Worm (Caenorhabditis elegans) whole organism, young adult: ENCODE results near the gene C43F9.7.
A peak's percentile ranks its signal among the peaks of the same experiment; 100 is the strongest.

ENCODE experiments used
- akir-1 ChIP-seq: fragments of 200-800 bp; sonication (Bioruptor generic); optimal IDR thresholded peaks from 2 replicates; lab custom pipeline; 2018; ENCODE audit warnings: mild to moderate bottlenecking, missing genetic modification characterization, moderate library complexity, missing compliant biosample characterization
- ets-4 ChIP-seq: fragments of 200-800 bp; sonication (Bioruptor generic); optimal IDR thresholded peaks from 2 replicates; lab custom pipeline; 2018; ENCODE audit warnings: mild to moderate bottlenecking, missing genetic modification characterization, missing compliant biosample characterization
- madf-10 ChIP-seq: sonication (generic microtip); optimal IDR thresholded peaks from 2 replicates; lab custom pipeline; 2016; ENCODE audit warnings: mild to moderate bottlenecking, missing genetic modification characterization, missing compliant biosample characterization
- nhr-80 ChIP-seq: sonication (generic microtip); optimal IDR thresholded peaks from 2 replicates; lab custom pipeline; 2016; ENCODE audit warnings: missing genetic modification characterization, missing compliant biosample characterization

The C43F9.7 gene

DNA sequence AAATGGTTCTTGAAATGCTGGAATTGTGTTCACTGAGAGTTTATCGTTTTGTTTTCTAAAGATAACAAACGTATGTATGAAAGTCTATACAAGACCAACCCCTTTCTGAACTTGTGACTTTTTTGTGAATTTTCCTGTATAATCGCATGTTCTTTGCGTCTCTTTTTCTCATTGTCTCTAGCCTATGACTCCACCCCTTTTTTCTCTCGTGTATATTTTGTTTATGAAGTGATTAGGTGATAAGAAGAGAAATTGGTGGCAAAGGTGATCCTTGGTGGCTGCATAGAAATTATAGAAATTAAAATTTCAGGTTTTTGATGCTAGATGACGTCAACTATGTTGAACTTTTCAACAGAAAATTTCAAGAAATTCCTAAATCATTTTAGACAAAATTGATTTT is 48.4 kb downstream of the C43F9.7 start, which contains the start of gene T07G12.5:
Gene T07G12.5 (minus strand): TSS at position 101 of the 400 bp plus-strand sequence.
- TF ChIP-seq akir-1 = no peak
- no peak for TF ChIP-seq ets-4 (GFP tag; lab: Kevin White, UChicago)

DNA sequence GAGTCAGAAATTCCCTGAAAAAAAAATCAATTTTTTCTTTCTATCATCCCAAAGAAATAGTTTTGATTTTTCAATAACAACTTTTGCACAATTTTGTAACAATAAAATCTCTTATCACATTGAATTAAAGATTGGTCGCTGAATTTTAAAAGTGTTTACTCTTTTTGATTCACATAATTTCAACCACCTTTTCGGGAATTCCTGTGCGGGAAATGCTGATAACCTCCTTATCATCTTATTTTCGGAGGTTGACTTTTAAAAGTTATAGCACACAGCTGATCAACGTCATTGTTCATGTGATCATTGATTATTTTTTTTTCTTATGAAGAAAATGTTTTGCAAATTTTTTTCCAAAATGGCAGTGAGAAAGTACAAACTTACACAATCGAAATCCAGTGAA is 50.1 kb downstream of the C43F9.7 start:
- TF ChIP-seq madf-10 (tag; lab: Kevin White, UChicago) (no peak), nhr-80 (peak; percentile 51)
